Worm (Caenorhabditis elegans): ENCODE results near the gene trpp-9.

DNA sequence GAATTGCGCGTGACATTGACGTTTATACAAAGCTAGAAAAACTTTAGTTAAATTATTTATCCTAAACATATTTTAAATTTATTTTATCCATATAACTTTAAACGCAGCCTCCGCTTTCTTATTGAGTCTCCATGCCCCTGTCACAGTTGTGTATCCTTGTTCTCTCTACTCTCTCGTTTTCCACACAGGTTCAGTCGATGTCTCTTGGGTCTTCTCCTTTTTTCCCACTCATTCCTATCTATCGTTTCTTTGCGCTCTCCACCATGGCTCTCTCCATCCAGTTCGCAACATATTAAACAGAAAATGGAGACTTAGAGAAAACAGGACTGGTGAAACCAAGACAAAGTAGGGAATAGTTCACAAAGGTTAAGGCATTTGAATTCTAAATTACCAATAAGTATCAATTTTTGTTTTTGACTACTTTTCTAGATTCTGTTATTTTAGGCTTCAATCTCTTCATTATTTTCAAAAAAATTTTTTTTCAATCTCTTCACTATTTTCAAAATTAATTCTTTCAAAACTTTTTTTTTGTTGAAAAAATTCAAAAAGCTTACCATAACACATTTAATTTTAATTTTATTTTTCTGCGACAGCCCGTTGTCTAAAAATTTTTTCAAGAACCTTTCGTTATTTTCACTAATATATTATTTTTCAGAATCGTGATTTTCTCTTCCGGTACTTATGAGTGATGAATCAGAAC, 41.5 kb upstream of the trpp-9 start, which contains the start of gene sdc-2:
- TF ChIP-seq ceh-28 (tag; optimal IDR thresholded peaks at IDR 0.05) (peak; percentile 17), zag-1 (tag; optimal IDR thresholded peaks at IDR 0.05) (no peak), dmd-8 (GFP tag; IDR thresholded peaks at IDR 0.05) (no peak), daf-8 (GFP tag; IDR thresholded peaks at IDR 0.05) (no peak), nhr-237 (tag; optimal IDR thresholded peaks at IDR 0.05) (peak; percentile 20), snpc-4 (tag; optimal IDR thresholded peaks at IDR 0.05) (no peak), hif-1 (tag; optimal IDR thresholded peaks at IDR 0.05) (peak in 1 of 2 experiments; percentile 36), daf-12 (tag; optimal IDR thresholded peaks at IDR 0.05) (no peak), nhr-28 (tag; optimal IDR thresholded peaks at IDR 0.05) (peak; percentile 83)
